Worm (Caenorhabditis elegans) whole organism, L1 larva: Measurements from ENCODE around the gene dhs-13.

Source experiments
- F16B12.6 ChIP-seq: fragments of 150-350 bp; optimal IDR thresholded peaks from 2 replicates; lab custom pipeline; 2014; ENCODE audit warnings: missing biosample characterization, missing genetic modification characterization
- Y116A8C.19 ChIP-seq: sonication (generic microtip); optimal IDR thresholded peaks from 2 replicates; lab custom pipeline; 2016; ENCODE audit warnings: missing compliant biosample characterization, missing genetic modification characterization, borderline replicate concordance
- aha-1 ChIP-seq: fragments of 150-350 bp; optimal IDR thresholded peaks from 2 replicates; lab custom pipeline; 2014; ENCODE audit warnings: missing biosample characterization, missing genetic modification characterization
- alr-1 ChIP-seq: fragments of 200-800 bp; sonication (Bioruptor generic); optimal IDR thresholded peaks from 2 replicates; lab custom pipeline; 2018; ENCODE audit warnings: borderline replicate concordance, mild to moderate bottlenecking, missing genetic modification characterization, missing compliant biosample characterization
- ama-1 ChIP-seq: fragments of 150-350 bp; optimal IDR thresholded peaks from 2 replicates; lab custom pipeline; 2014
- ceh-90 ChIP-seq: sonication (generic microtip); optimal IDR thresholded peaks from 2 replicates; lab custom pipeline; 2016; ENCODE audit warnings: missing genetic modification characterization, missing compliant biosample characterization
- dpl-1 ChIP-seq, 3 experiments: fragments of 150-350 bp in 2 of 3; sonication (generic microtip) in 1 of 3; optimal IDR thresholded peaks; 2 replicates each; lab custom pipeline; 2014 to 2017; ENCODE audit warnings: missing biosample characterization in 3 of 3, missing genetic modification characterization in 3 of 3, missing genetic modification reagents in 3 of 3
- efl-3 ChIP-seq: fragments of 200-800 bp; sonication (Bioruptor generic); optimal IDR thresholded peaks from 2 replicates; lab custom pipeline; 2018; ENCODE audit warnings: mild to moderate bottlenecking, missing genetic modification characterization, missing compliant biosample characterization
- egl-27 ChIP-seq, 2 experiments: fragments of 150-350 bp in 1 of 2; sonication (generic microtip); optimal IDR thresholded peaks; 3 replicates each; lab custom pipeline; 2017 to 2018; ENCODE audit warnings: missing biosample characterization in 2 of 2, missing genetic modification characterization in 2 of 2, missing genetic modification reagents in 2 of 2
- elt-3 ChIP-seq, 6 experiments: fragments of 150-350 bp in 1 of 6; sonication (generic microtip); optimal IDR thresholded peaks; 2 replicates each; lab custom pipeline; 2017 to 2018; ENCODE audit warnings: missing biosample characterization in 6 of 6, missing genetic modification characterization in 6 of 6, inconsistent platforms in 1 of 6
- ets-5 ChIP-seq: fragments of 200-800 bp; sonication (Bioruptor generic); IDR thresholded peaks from 2 replicates; pipeline ENCODE4 v1.3.6; 2022; ENCODE audit warnings: missing genetic modification characterization, missing compliant biosample characterization
- fkh-10 ChIP-seq: sonication (generic microtip); optimal IDR thresholded peaks from 2 replicates; lab custom pipeline; 2017; ENCODE audit warnings: missing biosample characterization, missing genetic modification reagents, missing genetic modification characterization
- fos-1 ChIP-seq: fragments of 150-350 bp; optimal IDR thresholded peaks from 2 replicates; lab custom pipeline; 2014; ENCODE audit warnings: missing biosample characterization, missing genetic modification characterization
- hlh-17 ChIP-seq: fragments of 200-800 bp; sonication (Bioruptor generic); optimal IDR thresholded peaks from 2 replicates; lab custom pipeline; 2018; ENCODE audit warnings: missing genetic modification characterization, mild to moderate bottlenecking, missing compliant biosample characterization, moderate library complexity, borderline replicate concordance
- lin-15B ChIP-seq: fragments of 150-350 bp; sonication (generic microtip); optimal IDR thresholded peaks from 3 replicates; lab custom pipeline; 2014; ENCODE audit warnings: missing biosample characterization, missing genetic modification characterization
- lin-35 ChIP-seq, 2 experiments: fragments of 150-350 bp; optimal IDR thresholded peaks; 2 replicates each; lab custom pipeline; 2014; ENCODE audit warnings: missing biosample characterization in 2 of 2, missing genetic modification characterization in 2 of 2, missing genetic modification reagents in 2 of 2
- lir-3 ChIP-seq: sonication (generic microtip); optimal IDR thresholded peaks from 2 replicates; lab custom pipeline; 2016; ENCODE audit warnings: mild to moderate bottlenecking, missing genetic modification characterization, moderate library complexity, missing compliant biosample characterization; ENCODE audit not compliant: poor library complexity
- lsy-2 ChIP-seq, 2 experiments: fragments of 150-350 bp; optimal IDR thresholded peaks; 2 replicates each; lab custom pipeline; 2014; ENCODE audit warnings: missing biosample characterization in 2 of 2, missing genetic modification characterization in 2 of 2
- mdl-1 ChIP-seq, 2 experiments: fragments of 150-350 bp; optimal IDR thresholded peaks; 2 replicates each; lab custom pipeline; 2014 to 2017; ENCODE audit warnings: missing biosample characterization in 2 of 2, missing genetic modification characterization in 2 of 2, inconsistent platforms in 1 of 2
- mef-2 ChIP-seq: fragments of 150-350 bp; optimal IDR thresholded peaks from 2 replicates; lab custom pipeline; 2014; ENCODE audit warnings: missing biosample characterization, missing genetic modification characterization
- mep-1 ChIP-seq: fragments of 150-350 bp; optimal IDR thresholded peaks from 2 replicates; lab custom pipeline; 2014; ENCODE audit warnings: missing biosample characterization, missing genetic modification characterization
- nhr-11 ChIP-seq: fragments of 150-350 bp; optimal IDR thresholded peaks from 2 replicates; lab custom pipeline; 2014; ENCODE audit warnings: missing biosample characterization, missing genetic modification characterization
- nhr-28 ChIP-seq: fragments of 150-350 bp; optimal IDR thresholded peaks from 2 replicates; lab custom pipeline; 2014; ENCODE audit warnings: missing biosample characterization, missing genetic modification characterization
- nhr-47 ChIP-seq: sonication (generic microtip); optimal IDR thresholded peaks from 2 replicates; lab custom pipeline; 2016; ENCODE audit warnings: mild to moderate bottlenecking, missing genetic modification characterization, moderate library complexity, missing compliant biosample characterization
- nhr-76 ChIP-seq: sonication (generic microtip); optimal IDR thresholded peaks from 2 replicates; lab custom pipeline; 2017; ENCODE audit warnings: missing biosample characterization, missing genetic modification characterization
- nhr-90 ChIP-seq: sonication (generic microtip); optimal IDR thresholded peaks from 2 replicates; lab custom pipeline; 2016; ENCODE audit warnings: mild to moderate bottlenecking, missing genetic modification characterization, missing compliant biosample characterization; ENCODE audit not compliant: poor library complexity
- pag-3 ChIP-seq: sonication (generic microtip); optimal IDR thresholded peaks from 2 replicates; lab custom pipeline; 2017; ENCODE audit warnings: missing genetic modification characterization, mild to moderate bottlenecking, missing compliant biosample characterization, antibody characterized with exemption, borderline replicate concordance; ENCODE audit not compliant: insufficient read depth
- pax-3 ChIP-seq: fragments of 200-800 bp; sonication (Bioruptor generic); optimal IDR thresholded peaks from 2 replicates; lab custom pipeline; 2018; ENCODE audit warnings: mild to moderate bottlenecking, missing genetic modification characterization, moderate library complexity, missing compliant biosample characterization
- skn-1 ChIP-seq: fragments of 150-350 bp; optimal IDR thresholded peaks from 2 replicates; lab custom pipeline; 2014; ENCODE audit warnings: missing biosample characterization, missing genetic modification characterization
- sox-4 ChIP-seq: sonication (generic microtip); optimal IDR thresholded peaks from 2 replicates; lab custom pipeline; 2016; ENCODE audit warnings: missing genetic modification characterization, missing compliant biosample characterization
- sptf-1 ChIP-seq: fragments of 150-350 bp; optimal IDR thresholded peaks from 2 replicates; lab custom pipeline; 2014; ENCODE audit warnings: missing biosample characterization, missing genetic modification characterization
- swsn-7 ChIP-seq: sonication (generic microtip); optimal IDR thresholded peaks from 2 replicates; lab custom pipeline; 2016; ENCODE audit warnings: missing genetic modification characterization, missing compliant biosample characterization
- tbx-2 ChIP-seq: sonication (generic microtip); optimal IDR thresholded peaks from 2 replicates; lab custom pipeline; 2016; ENCODE audit warnings: missing genetic modification characterization, missing compliant biosample characterization
- unc-86 ChIP-seq: sonication (generic microtip); optimal IDR thresholded peaks from 2 replicates; lab custom pipeline; 2016; ENCODE audit warnings: missing genetic modification characterization, missing compliant biosample characterization
- zip-4 ChIP-seq: fragments of 200-800 bp; sonication (Bioruptor generic); optimal IDR thresholded peaks from 2 replicates; lab custom pipeline; 2018; ENCODE audit warnings: mild to moderate bottlenecking, missing genetic modification characterization, moderate library complexity, missing compliant biosample characterization
- ztf-4 ChIP-seq: fragments of 150-350 bp; optimal IDR thresholded peaks from 2 replicates; lab custom pipeline; 2014; ENCODE audit warnings: missing biosample characterization, missing genetic modification characterization

Gene dhs-13

ce11 chrV:1804645-1805559, 33.4 kb upstream of the dhs-13 start, which contains the start of the genes hsp-16.2 and hsp-16.41 (continued):
- peak in 1 of 6 experiments; percentile 2 for TF ChIP-seq elt-3 (tag; optimal IDR thresholded peaks at IDR 0.05; lab: Kevin White, UChicago)
- TF ChIP-seq tbx-2 (tag; lab: Kevin White, UChicago) = peak; percentile 10
- peak; percentile 32 to 57 for TF ChIP-seq lin-35 (GFP tag; optimal IDR thresholded peaks at IDR 0.05; lab: Kevin White, UChicago)
- peak; percentile 48 for TF ChIP-seq nhr-90 (tag; lab: Kevin White, UChicago)
- TF ChIP-seq Y116A8C.19 (tag; lab: Kevin White, UChicago) = no peak
- TF ChIP-seq unc-86 (tag; lab: Kevin White, UChicago) = peak; percentile 67
- no peak for TF ChIP-seq F16B12.6 (tag; lab: Kevin White, UChicago)
- TF ChIP-seq ztf-4 (tag; lab: Kevin White, UChicago) = peak; percentile 13

DNA sequence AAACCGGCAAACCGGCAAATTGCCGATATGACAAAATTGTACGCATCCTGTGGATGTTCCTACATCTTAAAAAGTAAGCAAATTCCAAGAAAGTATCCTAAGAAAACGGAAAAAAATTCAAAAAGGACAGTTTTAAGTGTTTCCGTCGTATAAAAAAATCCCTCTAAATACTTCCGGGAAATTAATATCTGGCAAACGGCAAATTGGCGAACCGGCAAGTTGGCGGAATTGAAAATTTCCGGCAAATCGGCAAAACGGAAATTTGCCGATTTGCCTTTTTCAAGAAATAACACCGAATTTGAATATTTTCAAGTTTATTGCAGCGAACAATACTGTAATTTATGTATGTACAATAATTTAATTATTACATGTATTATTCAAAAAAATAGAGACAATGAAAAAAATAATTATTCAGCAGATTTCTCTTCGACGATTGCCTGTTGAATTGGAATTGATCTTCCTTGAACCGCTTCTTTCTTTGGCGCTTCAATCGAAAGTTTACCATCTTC, 32.6 kb upstream of the dhs-13 start:
- TF ChIP-seq skn-1 (tag; lab: Kevin White, UChicago) (peak; percentile 59), lin-35 (GFP tag; optimal IDR thresholded peaks at IDR 0.05; lab: Kevin White, UChicago) (no peak), mep-1 (tag; lab: Kevin White, UChicago) (peak; percentile 81), zip-4 (GFP tag; lab: Kevin White, UChicago) (no peak), mef-2 (tag; lab: Kevin White, UChicago) (no peak), pag-3 (tag; lab: Kevin White, UChicago) (no peak), dpl-1 (GFP tag; optimal IDR thresholded peaks at IDR 0.05; lab: Kevin White, UChicago) (peak in 1 of 3 experiments; percentile 5), alr-1 (tag; lab: Kevin White, UChicago) (no peak)
- TF ChIP-seq, all 84 proteins: peak for 3

- TF ChIP-seq ceh-90 (tag; lab: Kevin White, UChicago) (no peak), pax-3 (tag; lab: Kevin White, UChicago) (peak; percentile 14), mdl-1 (tag; optimal IDR thresholded peaks at IDR 0.05; lab: Kevin White, UChicago) (no peak)
Observed at ce11 chrV:1803043-1803442, 31.5 kb upstream of the dhs-13 start, which contains the start of gene srt-41. Gene srt-41 (minus strand): TSS chrV:1803143.

- TF ChIP-seq egl-27 (tag; optimal IDR thresholded peaks at IDR 0.05; lab: Kevin White, UChicago) (no peak), lir-3 (tag; lab: Kevin White, UChicago) (no peak), nhr-47 (no peak), hlh-17 (GFP tag; lab: Kevin White, UChicago) (no peak), aha-1 (no peak), swsn-7 (tag; lab: Kevin White, UChicago) (no peak), fos-1 (tag; lab: Kevin White, UChicago) (no peak), mdl-1 (tag; optimal IDR thresholded peaks at IDR 0.05; lab: Kevin White, UChicago) (no peak), lsy-2 (tag; optimal IDR thresholded peaks at IDR 0.05; lab: Kevin White, UChicago) (no peak), nhr-11 (no peak), ama-1 (lab: Kevin White, UChicago) (no peak), sox-4 (tag; lab: Kevin White, UChicago) (no peak), fkh-10 (GFP tag; lab: Kevin White, UChicago) (no peak)
- TF ChIP-seq, all 84 proteins: peak for 0
Observed at ce11 chrV:1797900-1798299, 26.4 kb upstream of the dhs-13 start, which contains the start of gene F36H9.10. Gene F36H9.10 (plus strand): TSS chrV:1798200.

DNA sequence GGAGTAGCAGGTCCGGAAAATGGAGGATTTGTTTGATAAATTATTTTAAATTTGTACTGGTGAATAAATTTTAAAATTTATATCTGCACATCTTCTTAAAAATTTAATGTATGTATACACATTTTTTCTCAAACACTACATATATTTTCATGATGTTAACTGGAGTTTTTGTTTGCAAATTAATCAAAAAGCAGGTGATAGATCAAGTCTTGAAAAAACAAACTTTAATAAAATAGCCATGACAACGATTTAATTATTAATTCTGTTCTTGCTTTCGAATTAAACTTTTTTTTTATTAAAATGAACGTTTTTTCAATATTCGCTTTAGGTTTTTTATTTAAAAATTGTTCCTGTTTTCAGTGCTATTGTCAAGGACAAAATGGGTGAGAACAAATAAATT, 22.7 kb upstream of the dhs-13 start, which contains the start of gene F36H9.1:
F36H9.1 (plus strand) TSS at position 301 of the 400 bp plus-strand sequence.
- TF ChIP-seq nhr-28 (tag; lab: Kevin White, UChicago) (no peak), skn-1 (tag; lab: Kevin White, UChicago) (no peak), sptf-1 (tag; lab: Kevin White, UChicago) (no peak), efl-3 (GFP tag; lab: Kevin White, UChicago) (no peak), pax-3 (tag; lab: Kevin White, UChicago) (no peak), zip-4 (GFP tag; lab: Kevin White, UChicago) (no peak), nhr-76 (tag; lab: Kevin White, UChicago) (no peak), ets-5 (GFP tag; lab: Robert Waterston, UW) (no peak), mdl-1 (tag; optimal IDR thresholded peaks at IDR 0.05; lab: Kevin White, UChicago) (no peak), lin-15B (tag; lab: Kevin White, UChicago) (no peak), ama-1 (lab: Kevin White, UChicago) (no peak)
